Worm (Caenorhabditis elegans): Measurements from ENCODE around the gene sma-4.

DNA sequence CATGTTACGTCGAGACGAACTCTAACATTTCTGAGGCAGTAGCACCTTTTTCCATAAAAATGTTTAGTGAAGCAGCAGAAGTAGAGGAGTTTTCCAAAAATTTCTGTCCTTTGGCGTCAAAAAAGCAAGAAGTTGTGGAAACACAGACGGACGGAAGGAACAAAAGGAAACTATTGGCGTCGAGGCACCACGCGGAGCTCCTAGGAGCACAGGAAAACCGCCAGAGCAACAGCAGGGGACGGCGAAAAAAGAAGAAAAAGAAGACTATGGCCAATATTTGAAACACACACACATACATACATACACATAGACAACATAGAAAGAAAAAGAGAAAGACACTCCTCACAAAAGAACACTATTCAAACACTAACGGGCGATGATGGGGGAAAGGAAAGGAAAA lies 26.9 kb downstream of the sma-4 start:
- no peak for TF ChIP-seq nhr-11 (tag; optimal IDR thresholded peaks at IDR 0.05)
- TF ChIP-seq rnt-1 (tag; optimal IDR thresholded peaks at IDR 0.05) = no peak
- TF ChIP-seq ceh-82 (tag; optimal IDR thresholded peaks at IDR 0.05) = no peak
- no peak for TF ChIP-seq unc-62 (GFP tag; optimal IDR thresholded peaks at IDR 0.05)
